Worm (Caenorhabditis elegans): ENCODE measurements around the gene F07G11.4.

ce11 chrV:7307089-7307488, 11.9 kb upstream of the F07G11.4 start, which contains the start of gene F07G11.1:
- TF ChIP-seq tbx-2 (tag; optimal IDR thresholded peaks at IDR 0.05) (no peak), ahr-1 (tag; optimal IDR thresholded peaks at IDR 0.05) (no peak), rnt-1 (tag; optimal IDR thresholded peaks at IDR 0.05) (no peak), pqm-1 (tag; optimal IDR thresholded peaks at IDR 0.05) (no peak), zip-5 (tag; optimal IDR thresholded peaks at IDR 0.05) (no peak), hlh-15 (tag; optimal IDR thresholded peaks at IDR 0.05) (no peak), pha-4 (tag; optimal IDR thresholded peaks at IDR 0.05) (no peak), ceh-14 (tag; optimal IDR thresholded peaks at IDR 0.05) (no peak), ceh-6 (GFP tag; optimal IDR thresholded peaks at IDR 0.05) (no peak)
